Fruit fly (Drosophila melanogaster) whole organism, embryonic: ENCODE data around the gene CG43060.

Experiments
- Bdp1 ChIP-seq: fragments of 200-800 bp; sonication (Bioruptor generic); optimal IDR thresholded peaks from 3 replicates; lab custom pipeline; 2016; ENCODE audit warnings: missing biosample characterization, missing genetic modification characterization
- Bgb ChIP-seq: fragments of 200-800 bp; sonication (Bioruptor generic); IDR thresholded peaks from 2 replicates; pipeline ENCODE4 v1.3.6; 2022; ENCODE audit warnings: missing biosample characterization, missing genetic modification characterization; ENCODE audit not compliant: partially characterized antibody
- CG10267 ChIP-seq: fragments of 200-800 bp; sonication (Bioruptor generic); optimal IDR thresholded peaks from 2 replicates; lab custom pipeline; 2018; ENCODE audit warnings: missing biosample characterization, mild to moderate bottlenecking, missing genetic modification characterization, moderate library complexity
- CG12391 ChIP-seq: fragments of 200-800 bp; sonication (Bioruptor generic); optimal IDR thresholded peaks from 3 replicates; lab custom pipeline; 2018; ENCODE audit warnings: missing biosample characterization, mild to moderate bottlenecking, missing genetic modification characterization, moderate library complexity
- CG13287 ChIP-seq: fragments of 200-800 bp; sonication (Bioruptor generic); IDR thresholded peaks from 2 replicates; pipeline ENCODE4 v1.3.6; 2022; ENCODE audit warnings: missing biosample characterization, missing genetic modification characterization; ENCODE audit not compliant: partially characterized antibody
- CG15073 ChIP-seq: fragments of 200-800 bp; sonication (Bioruptor generic); optimal IDR thresholded peaks from 2 replicates; lab custom pipeline; 2016; ENCODE audit warnings: missing biosample characterization, missing genetic modification characterization
- CG15269 ChIP-seq: fragments of 200-800 bp; sonication (Bioruptor generic); optimal IDR thresholded peaks from 2 replicates; lab custom pipeline; 2018; ENCODE audit warnings: missing biosample characterization, mild to moderate bottlenecking, missing genetic modification characterization, moderate library complexity
- CG16813 ChIP-seq: fragments of 200-800 bp; sonication (Bioruptor generic); IDR thresholded peaks from 3 replicates; pipeline ENCODE4 v1.3.6; 2022; ENCODE audit warnings: missing biosample characterization, missing genetic modification characterization; ENCODE audit not compliant: partially characterized antibody
- CG17361 ChIP-seq: fragments of 200-800 bp; sonication (Bioruptor generic); IDR thresholded peaks from 3 replicates; pipeline ENCODE4 v1.3.6; 2022; ENCODE audit warnings: missing biosample characterization, missing genetic modification characterization
- CG17385 ChIP-seq: fragments of 200-800 bp; sonication (Bioruptor generic); optimal IDR thresholded peaks from 3 replicates; lab custom pipeline; 2018; ENCODE audit warnings: missing biosample characterization, mild to moderate bottlenecking, missing genetic modification characterization
- CG17829 ChIP-seq: fragments of 200-800 bp; optimal IDR thresholded peaks from 2 replicates; lab custom pipeline; 2019; ENCODE audit warnings: missing biosample characterization, mild to moderate bottlenecking, missing genetic modification characterization, moderate library complexity
- CG2129 ChIP-seq: fragments of 200-800 bp; sonication (Bioruptor generic); IDR thresholded peaks from 2 replicates; pipeline ENCODE4 v1.3.6; 2022; ENCODE audit warnings: missing biosample characterization, missing genetic modification characterization; ENCODE audit not compliant: partially characterized antibody
- CG30020 ChIP-seq: fragments of 200-800 bp; optimal IDR thresholded peaks from 2 replicates; lab custom pipeline; 2019; ENCODE audit warnings: missing biosample characterization, mild to moderate bottlenecking, missing genetic modification characterization, moderate library complexity
- CG32767 ChIP-seq: fragments of 200-800 bp; sonication (Bioruptor generic); IDR thresholded peaks from 2 replicates; pipeline ENCODE4 v1.3.6; 2022; ENCODE audit warnings: missing biosample characterization, missing genetic modification characterization
- CG34376 ChIP-seq: fragments of 200-800 bp; sonication (Bioruptor generic); optimal IDR thresholded peaks from 2 replicates; lab custom pipeline; 2018; ENCODE audit warnings: missing biosample characterization, mild to moderate bottlenecking, missing genetic modification characterization
- CG6791 ChIP-seq: fragments of 200-800 bp; sonication (Bioruptor generic); IDR thresholded peaks from 3 replicates; pipeline ENCODE4 v1.3.6; 2022; ENCODE audit warnings: missing biosample characterization, missing genetic modification characterization; ENCODE audit not compliant: partially characterized antibody
- CG8944 ChIP-seq: fragments of 200-800 bp; sonication (Bioruptor generic); optimal IDR thresholded peaks from 3 replicates; lab custom pipeline; 2016; ENCODE audit warnings: missing biosample characterization, missing genetic modification characterization
- CG9727 ChIP-seq: fragments of 200-800 bp; sonication (Bioruptor generic); optimal IDR thresholded peaks from 3 replicates; lab custom pipeline; 2017; ENCODE audit warnings: missing biosample characterization, mild to moderate bottlenecking, missing genetic modification characterization
- Dad ChIP-seq: fragments of 200-800 bp; sonication (Bioruptor generic); optimal IDR thresholded peaks from 3 replicates; lab custom pipeline; 2016; ENCODE audit warnings: missing biosample characterization, missing genetic modification characterization
- Dbx ChIP-seq: fragments of 200-800 bp; sonication (Bioruptor generic); IDR thresholded peaks from 3 replicates; pipeline ENCODE4 v1.3.6; 2022; ENCODE audit warnings: missing biosample characterization, missing genetic modification characterization
- ERR ChIP-seq: fragments of 200-800 bp; sonication (Bioruptor generic); optimal IDR thresholded peaks from 2 replicates; lab custom pipeline; 2016; ENCODE audit warnings: missing biosample characterization, missing genetic modification characterization
- Hmr ChIP-seq: fragments of 200-800 bp; sonication (Bioruptor generic); optimal IDR thresholded peaks from 3 replicates; lab custom pipeline; 2017; ENCODE audit warnings: mild to moderate bottlenecking, missing biosample characterization, missing genetic modification reagents, missing genetic modification characterization
- Med ChIP-seq: fragments of 200-800 bp; sonication (Bioruptor generic); peaks from one replicate; lab custom pipeline; 2016; ENCODE audit warnings: missing biosample characterization, missing genetic modification characterization, mild to moderate bottlenecking, inconsistent platforms, moderate library complexity
- NFAT ChIP-seq: fragments of 200-800 bp; sonication (Bioruptor generic); IDR thresholded peaks from 2 replicates; pipeline ENCODE4 v1.3.6; 2022; ENCODE audit warnings: missing biosample characterization, missing genetic modification characterization
- Oaz ChIP-seq: fragments of 200-800 bp; sonication (Bioruptor generic); IDR thresholded peaks from 2 replicates; pipeline ENCODE4 v1.3.6; 2022; ENCODE audit warnings: missing biosample characterization, missing genetic modification characterization
- Six4 ChIP-seq: fragments of 200-800 bp; sonication (Bioruptor generic); optimal IDR thresholded peaks from 2 replicates; lab custom pipeline; 2016; ENCODE audit warnings: missing biosample characterization, missing genetic modification characterization
- Sox102F ChIP-seq: fragments of 200-800 bp; sonication (Bioruptor generic); optimal IDR thresholded peaks from 2 replicates; lab custom pipeline; 2018; ENCODE audit warnings: missing biosample characterization, mild to moderate bottlenecking, missing genetic modification characterization, moderate library complexity
- Spps ChIP-seq: fragments of 200-800 bp; sonication (Bioruptor generic); optimal IDR thresholded peaks from 2 replicates; lab custom pipeline; 2018; ENCODE audit warnings: missing biosample characterization, mild to moderate bottlenecking, missing genetic modification characterization
- cad ChIP-seq: fragments of >200 bp; optimal IDR thresholded peaks from 2 replicates; lab custom pipeline; 2017; ENCODE audit warnings: missing biosample characterization, missing genetic modification characterization
- dm ChIP-seq: fragments of 200-800 bp; sonication (Bioruptor generic); optimal IDR thresholded peaks from 3 replicates; lab custom pipeline; 2016; ENCODE audit warnings: missing biosample characterization, missing genetic modification characterization
- dpn ChIP-seq, 2 experiments: fragments of 200-800 bp; sonication (Bioruptor generic); optimal IDR thresholded peaks; 3 replicates each; lab custom pipeline; 2016; ENCODE audit warnings: missing biosample characterization in 2 of 2, missing genetic modification characterization in 2 of 2
- ewg ChIP-seq: fragments of 200-800 bp; sonication (Bioruptor generic); optimal IDR thresholded peaks from 3 replicates; lab custom pipeline; 2017; ENCODE audit warnings: mild to moderate bottlenecking, missing biosample characterization, missing genetic modification reagents, missing genetic modification characterization
- grau ChIP-seq: fragments of 200-800 bp; optimal IDR thresholded peaks from 3 replicates; lab custom pipeline; 2019; ENCODE audit warnings: missing biosample characterization, mild to moderate bottlenecking, missing genetic modification characterization, moderate library complexity
- hbn ChIP-seq: fragments of 200-800 bp; sonication (Bioruptor generic); IDR thresholded peaks from 2 replicates; pipeline ENCODE4 v1.3.6; 2022; ENCODE audit warnings: missing biosample characterization, missing genetic modification characterization; ENCODE audit not compliant: partially characterized antibody
- inv ChIP-seq: fragments of 200-800 bp; sonication (Bioruptor generic); IDR thresholded peaks from 2 replicates; pipeline ENCODE4 v1.3.6; 2022; ENCODE audit warnings: missing biosample characterization, missing genetic modification characterization; ENCODE audit not compliant: partially characterized antibody
- knrl ChIP-seq: fragments of 200-800 bp; sonication (Bioruptor generic); IDR thresholded peaks from 3 replicates; pipeline ENCODE4 v1.3.6; 2022; ENCODE audit warnings: missing biosample characterization, missing genetic modification characterization; ENCODE audit not compliant: partially characterized antibody
- nmo ChIP-seq: fragments of 200-800 bp; sonication (Bioruptor generic); optimal IDR thresholded peaks from 2 replicates; lab custom pipeline; 2018; ENCODE audit warnings: missing biosample characterization, mild to moderate bottlenecking, missing genetic modification characterization, moderate library complexity
- pros ChIP-seq: fragments of 200-800 bp; sonication (Bioruptor generic); optimal IDR thresholded peaks from 3 replicates; lab custom pipeline; 2019; ENCODE audit warnings: missing biosample characterization, mild to moderate bottlenecking, missing genetic modification characterization, moderate library complexity
- salm ChIP-seq: fragments of 200-800 bp; sonication (Bioruptor generic); optimal IDR thresholded peaks from 2 replicates; lab custom pipeline; 2018; ENCODE audit warnings: missing biosample characterization, mild to moderate bottlenecking, missing genetic modification characterization
- schlank ChIP-seq: fragments of 200-800 bp; sonication (Bioruptor generic); optimal IDR thresholded peaks from 2 replicates; lab custom pipeline; 2018; ENCODE audit warnings: missing biosample characterization, mild to moderate bottlenecking, missing genetic modification characterization
- sna ChIP-seq: fragments of 200-800 bp; sonication (Bioruptor generic); IDR thresholded peaks from 2 replicates; pipeline ENCODE4 v1.3.6; 2022; ENCODE audit warnings: missing biosample characterization, missing genetic modification characterization; ENCODE audit not compliant: partially characterized antibody
- toy ChIP-seq: fragments of 200-800 bp; sonication (Bioruptor generic); IDR thresholded peaks from 2 replicates; pipeline ENCODE4 v1.3.6; 2022; ENCODE audit warnings: missing biosample characterization, missing genetic modification characterization
- tup ChIP-seq: fragments of 200-800 bp; sonication (Bioruptor generic); optimal IDR thresholded peaks from 2 replicates; lab custom pipeline; 2016; ENCODE audit warnings: missing biosample characterization, mild to moderate bottlenecking, missing genetic modification characterization, moderate library complexity
- wdn ChIP-seq: fragments of 200-800 bp; sonication (Bioruptor generic); IDR thresholded peaks from 2 replicates; pipeline ENCODE4 v1.3.6; 2022; ENCODE audit warnings: missing biosample characterization, missing genetic modification characterization
- z ChIP-seq: fragments of 200-800 bp; sonication (Bioruptor generic); IDR thresholded peaks from 3 replicates; pipeline ENCODE4 v1.3.6; 2022; ENCODE audit warnings: missing biosample characterization, missing genetic modification characterization
- zfh1 ChIP-seq: fragments of 200-800 bp; sonication (Bioruptor generic); IDR thresholded peaks from 3 replicates; pipeline ENCODE4 v1.3.6; 2022; ENCODE audit warnings: missing biosample characterization, missing genetic modification characterization

CG43060 gene

DNA sequence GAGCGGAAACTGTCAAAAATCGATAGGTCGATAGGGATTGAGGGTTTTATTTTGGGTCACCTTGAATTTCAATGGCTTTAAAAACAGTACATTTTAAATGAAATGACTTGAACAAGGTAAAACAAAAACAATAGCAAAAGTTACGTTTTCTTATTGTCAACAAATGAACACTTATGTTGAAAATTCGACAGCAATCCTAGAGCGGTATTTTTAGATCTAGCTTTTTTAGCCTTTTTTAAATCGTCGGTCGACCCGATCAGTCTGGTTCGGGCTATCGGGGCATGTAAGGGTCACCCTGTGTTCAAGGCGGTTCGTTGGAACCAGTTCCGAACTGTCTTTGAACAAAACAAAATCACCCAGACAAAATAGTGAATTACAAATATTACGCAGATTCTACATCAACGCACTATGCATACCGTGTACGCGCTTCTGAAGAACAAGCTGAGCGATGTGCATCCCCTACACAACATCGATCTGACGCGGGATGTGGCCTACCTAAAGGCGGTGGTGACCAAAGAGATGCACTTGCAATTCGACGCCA lies 31.9 kb upstream of the CG43060 start, which contains the start of the genes CG11052 and CG3223 (continued):
- peak; percentile 68 for TF ChIP-seq CG13287 (GFP tag; lab: Robert Waterston, UW)
- peak; percentile 32 for TF ChIP-seq grau (tag; lab: Kevin White, UChicago)
- TF ChIP-seq Bgb (GFP tag; lab: Robert Waterston, UW): peak; percentile 68
- 0 out of 3 replicates have a peak, but pooled peaks have one; percentile 22 for TF ChIP-seq CG6791 (GFP tag; lab: Robert Waterston, UW)
- peak in 1 of 2 experiments; percentile 21 for TF ChIP-seq dpn (GFP tag; optimal IDR thresholded peaks at IDR 0.05; lab: Kevin White, UChicago)
- TF ChIP-seq CG17361 (GFP tag; lab: Robert Waterston, UW): 0 out of 3 replicates have a peak, but pooled peaks have one; percentile 17
- TF ChIP-seq Hmr: no peak
- TF ChIP-seq Dbx (GFP tag; lab: Robert Waterston, UW): no peak
- TF ChIP-seq CG17385 (GFP tag; lab: Kevin White, UChicago): peak; percentile 15
- TF ChIP-seq cad (GFP tag; lab: Kevin White, UChicago): peak; percentile 66
- no peak for TF ChIP-seq ewg (GFP tag; lab: Kevin White, UChicago)
- peak; percentile 51 for TF ChIP-seq CG10267
- peak; percentile 42; the same call in 1 of the 2 replicates for TF ChIP-seq sna (GFP tag; lab: Robert Waterston, UW)
- no peak for TF ChIP-seq tup
- TF ChIP-seq salm: peak; percentile 11
- no peak; the same call in 1 of the 2 replicates for TF ChIP-seq NFAT (GFP tag; lab: Robert Waterston, UW)
- peak; percentile 89 for TF ChIP-seq Med (GFP tag; lab: Kevin White, UChicago)

DNA sequence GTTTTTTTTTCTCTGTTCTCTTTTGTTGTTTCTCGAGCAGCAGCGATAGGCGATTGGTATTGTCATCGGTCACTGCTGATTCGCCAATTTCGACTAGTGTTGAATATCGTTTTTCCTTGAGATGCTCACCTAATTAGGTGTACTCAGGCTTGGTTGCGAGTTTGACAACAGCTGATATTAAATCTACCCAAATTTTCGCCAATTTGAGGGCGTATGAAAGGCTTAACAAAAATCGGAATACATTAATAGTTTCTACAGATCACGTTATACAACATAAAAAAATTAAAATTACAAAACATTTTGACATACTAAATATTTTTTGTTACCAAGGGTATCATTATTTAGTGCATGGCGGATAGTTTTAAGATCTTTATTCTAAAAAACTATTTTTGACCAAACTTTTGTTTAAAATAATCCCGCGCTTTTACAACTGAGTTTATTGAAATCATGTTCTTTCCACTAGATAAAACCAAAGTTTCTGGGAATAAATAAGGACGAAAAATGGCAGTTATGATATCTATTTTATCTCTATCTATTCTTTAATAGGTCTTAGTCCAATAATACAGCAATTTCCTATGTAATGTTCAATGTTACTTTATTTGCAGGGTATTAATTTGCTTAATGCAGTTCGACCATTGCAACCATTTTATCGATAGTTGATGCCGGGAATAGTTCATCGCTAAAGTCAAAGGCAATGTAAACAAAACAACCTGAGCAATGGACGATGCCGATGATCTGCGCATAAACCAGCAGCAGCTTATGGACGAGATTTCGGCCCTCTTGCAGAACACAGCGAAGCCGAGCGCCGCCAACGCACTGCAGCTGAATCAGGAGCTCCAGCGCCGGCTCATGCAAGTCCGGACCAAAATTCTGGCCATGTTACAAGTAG lies 27.7 kb upstream of the CG43060 start, which contains the start of the genes CG10435 and Pbp95:
CG10435 (minus strand) TSS at position 81 of the 889 bp plus-strand sequence.
Pbp95 (plus strand) TSS at position 671 of the 889 bp plus-strand sequence.
- TF ChIP-seq dm: peak; percentile 28
- TF ChIP-seq Spps (tag; lab: Kevin White, UChicago): no peak
- no peak for TF ChIP-seq wdn
- TF ChIP-seq CG12391 (tag; lab: Kevin White, UChicago): peak; percentile 68
- TF ChIP-seq inv: peak; percentile 57
- peak; percentile 50 for TF ChIP-seq CG30020 (tag; lab: Kevin White, UChicago)
- TF ChIP-seq CG32767: no peak
- no peak for TF ChIP-seq CG15269 (tag; lab: Kevin White, UChicago)
- TF ChIP-seq CG9727: peak; percentile 67
- TF ChIP-seq Bdp1 (GFP tag; lab: Kevin White, UChicago): no peak
- TF ChIP-seq ERR (GFP tag; lab: Kevin White, UChicago): no peak
- no peak for TF ChIP-seq CG15073 (GFP tag; lab: Kevin White, UChicago)
- peak; percentile 43 for TF ChIP-seq Oaz (GFP tag; lab: Robert Waterston, UW)
- peak; percentile 61 for TF ChIP-seq CG16813
- TF ChIP-seq pros (GFP tag; lab: Kevin White, UChicago): no peak
- peak; percentile 75 for TF ChIP-seq hbn
- TF ChIP-seq schlank (tag; lab: Kevin White, UChicago): no peak
- peak; percentile 68 for TF ChIP-seq knrl
- peak; percentile 43 to 48 for TF ChIP-seq dpn (GFP tag; optimal IDR thresholded peaks at IDR 0.05; lab: Kevin White, UChicago)
- TF ChIP-seq nmo (GFP tag; lab: Kevin White, UChicago): peak; percentile 60
- peak; percentile 24 for TF ChIP-seq CG8944 (GFP tag; lab: Kevin White, UChicago)
- TF ChIP-seq CG2129 (GFP tag; lab: Robert Waterston, UW): peak; percentile 56
- peak; percentile 12 for TF ChIP-seq Six4 (GFP tag; lab: Kevin White, UChicago)
- TF ChIP-seq CG34376 (GFP tag; lab: Kevin White, UChicago): no peak
- peak; percentile 72 for TF ChIP-seq zfh1 (GFP tag; lab: Robert Waterston, UW)
- no peak for TF ChIP-seq Sox102F
- TF ChIP-seq CG17829 (tag; lab: Kevin White, UChicago): peak; percentile 18
- TF ChIP-seq toy: 0 out of 2 replicates have a peak, but pooled peaks have one; percentile 38
- TF ChIP-seq Dad (GFP tag; lab: Kevin White, UChicago): peak; percentile 46
- TF ChIP-seq z (GFP tag; lab: Robert Waterston, UW): no peak
